Fruit fly (Drosophila melanogaster) whole organism, embryonic: ENCODE results near the gene CCDC151.
A peak's percentile ranks its signal among the peaks of the same experiment; 100 is the strongest.

Source experiments
- Atf-2 ChIP-seq: fragments of 200-800 bp; sonication (Bioruptor generic); optimal IDR thresholded peaks from 2 replicates; lab custom pipeline; 2016; ENCODE audit warnings: missing biosample characterization, missing genetic modification characterization
- Bdp1 ChIP-seq: fragments of 200-800 bp; sonication (Bioruptor generic); optimal IDR thresholded peaks from 3 replicates; lab custom pipeline; 2016; ENCODE audit warnings: missing biosample characterization, missing genetic modification characterization
- CG10462 ChIP-seq: fragments of 200-800 bp; sonication (Bioruptor generic); optimal IDR thresholded peaks from 2 replicates; lab custom pipeline; 2016; ENCODE audit warnings: missing biosample characterization, missing genetic modification characterization
- CG10959 ChIP-seq: fragments of 200-800 bp; sonication (Bioruptor generic); IDR thresholded peaks from 2 replicates; pipeline ENCODE4 v1.3.6; 2022; ENCODE audit warnings: missing biosample characterization, missing genetic modification characterization
- CG12236 ChIP-seq: fragments of 200-800 bp; sonication (Bioruptor generic); optimal IDR thresholded peaks from 2 replicates; lab custom pipeline; 2016; ENCODE audit warnings: missing biosample characterization, missing genetic modification characterization
- CG13296 ChIP-seq: fragments of 200-800 bp; sonication (Bioruptor generic); optimal IDR thresholded peaks from 3 replicates; lab custom pipeline; 2018; ENCODE audit warnings: missing biosample characterization, mild to moderate bottlenecking, missing genetic modification characterization
- CG13424 ChIP-seq: fragments of 200-800 bp; sonication (Bioruptor generic); optimal IDR thresholded peaks from 2 replicates; lab custom pipeline; 2019; ENCODE audit warnings: missing biosample characterization, mild to moderate bottlenecking, missing genetic modification characterization, moderate library complexity
- CG16815 ChIP-seq: fragments of 200-800 bp; sonication (Bioruptor generic); optimal IDR thresholded peaks from 3 replicates; lab custom pipeline; 2017; ENCODE audit warnings: missing biosample characterization, mild to moderate bottlenecking, missing genetic modification characterization
- CG2678 ChIP-seq: fragments of 200-800 bp; sonication (Bioruptor generic); optimal IDR thresholded peaks from 3 replicates; lab custom pipeline; 2019; ENCODE audit warnings: missing biosample characterization, mild to moderate bottlenecking, missing genetic modification characterization, moderate library complexity
- CG2875 ChIP-seq: fragments of 200-800 bp; sonication (Bioruptor generic); optimal IDR thresholded peaks from 2 replicates; lab custom pipeline; 2017; ENCODE audit warnings: missing biosample characterization, mild to moderate bottlenecking, missing genetic modification characterization, missing genetic modification reagents
- CG31224 ChIP-seq: fragments of 200-800 bp; sonication (Bioruptor generic); IDR thresholded peaks from 2 replicates; pipeline ENCODE4 v1.3.6; 2022; ENCODE audit warnings: missing biosample characterization, missing genetic modification characterization
- CG4360 ChIP-seq: fragments of 200-800 bp; sonication (Bioruptor generic); IDR thresholded peaks from 2 replicates; pipeline ENCODE4 v1.3.6; 2022; ENCODE audit warnings: missing biosample characterization, missing genetic modification characterization
- CG43689 ChIP-seq: fragments of 200-800 bp; sonication (Bioruptor generic); IDR thresholded peaks from 2 replicates; pipeline ENCODE4 v1.3.6; 2022; ENCODE audit warnings: missing biosample characterization, missing genetic modification characterization
- CG7963 ChIP-seq: fragments of 200-800 bp; sonication (Bioruptor generic); IDR thresholded peaks from 3 replicates; pipeline ENCODE4 v1.3.6; 2022; ENCODE audit warnings: missing biosample characterization, missing genetic modification characterization; ENCODE audit not compliant: partially characterized antibody
- Dbx ChIP-seq: fragments of 200-800 bp; sonication (Bioruptor generic); IDR thresholded peaks from 3 replicates; pipeline ENCODE4 v1.3.6; 2022; ENCODE audit warnings: missing biosample characterization, missing genetic modification characterization
- Dll ChIP-seq: fragments of 200-800 bp; sonication (Bioruptor generic); IDR thresholded peaks from 4 replicates; pipeline ENCODE4 v1.3.6; 2022; ENCODE audit warnings: missing biosample characterization, missing genetic modification characterization; ENCODE audit not compliant: partially characterized antibody
- Doc3 ChIP-seq: fragments of 200-800 bp; sonication (Bioruptor generic); IDR thresholded peaks from 3 replicates; pipeline ENCODE4 v1.3.6; 2022; ENCODE audit warnings: missing biosample characterization, missing genetic modification characterization; ENCODE audit not compliant: partially characterized antibody
- Fer3 ChIP-seq: fragments of 200-800 bp; sonication (Bioruptor generic); optimal IDR thresholded peaks from 2 replicates; lab custom pipeline; 2018; ENCODE audit warnings: missing biosample characterization, mild to moderate bottlenecking, missing genetic modification characterization, moderate library complexity
- GATAe ChIP-seq: fragments of 200-800 bp; sonication (Bioruptor generic); conservative IDR thresholded peaks from 2 replicates; pipeline ENCODE4 v1.3.6; 2022; ENCODE audit warnings: missing biosample characterization, missing genetic modification characterization
- Gug ChIP-seq: fragments of 200-800 bp; sonication (Bioruptor generic); IDR thresholded peaks from 4 replicates; pipeline ENCODE4 v1.3.6; 2022; ENCODE audit warnings: missing biosample characterization, missing genetic modification characterization
- H15 ChIP-seq: fragments of 200-800 bp; sonication (Bioruptor generic); IDR thresholded peaks from 3 replicates; pipeline ENCODE4 v1.3.6; 2022; ENCODE audit warnings: missing biosample characterization, missing genetic modification characterization
- Lpt ChIP-seq: fragments of >200 bp; optimal IDR thresholded peaks from 2 replicates; lab custom pipeline; 2018; ENCODE audit warnings: missing biosample characterization, missing genetic modification characterization
- MBD-R2 ChIP-seq: fragments of 200-800 bp; sonication (Bioruptor generic); IDR thresholded peaks from 2 replicates; pipeline ENCODE4 v1.3.6; 2022; ENCODE audit warnings: missing biosample characterization, missing genetic modification characterization
- Neu2 ChIP-seq: fragments of 200-800 bp; sonication (Bioruptor generic); optimal IDR thresholded peaks from 3 replicates; lab custom pipeline; 2016; ENCODE audit warnings: missing biosample characterization, missing genetic modification characterization, borderline replicate concordance
- Sox102F ChIP-seq: fragments of 200-800 bp; sonication (Bioruptor generic); optimal IDR thresholded peaks from 2 replicates; lab custom pipeline; 2018; ENCODE audit warnings: missing biosample characterization, mild to moderate bottlenecking, missing genetic modification characterization, moderate library complexity
- ab ChIP-seq: fragments of 200-800 bp; sonication (Bioruptor generic); optimal IDR thresholded peaks from 2 replicates; lab custom pipeline; 2016; ENCODE audit warnings: missing biosample characterization, missing genetic modification characterization
- abd-A ChIP-seq: fragments of 200-800 bp; sonication (Bioruptor generic); optimal IDR thresholded peaks from 3 replicates; lab custom pipeline; 2019; ENCODE audit warnings: missing biosample characterization, mild to moderate bottlenecking, missing genetic modification characterization, moderate library complexity
- al ChIP-seq: fragments of 200-800 bp; sonication (Bioruptor generic); IDR thresholded peaks from 2 replicates; pipeline ENCODE4 v1.3.6; 2022; ENCODE audit warnings: missing biosample characterization, missing genetic modification characterization
- ash1 ChIP-seq: fragments of 200-800 bp; sonication (Bioruptor generic); optimal IDR thresholded peaks from 2 replicates; lab custom pipeline; 2018; ENCODE audit warnings: missing biosample characterization, mild to moderate bottlenecking, missing genetic modification characterization
- cwo ChIP-seq: fragments of 200-800 bp; sonication (Bioruptor generic); optimal IDR thresholded peaks from 3 replicates; lab custom pipeline; 2017; ENCODE audit warnings: missing biosample characterization, missing genetic modification characterization, mild to moderate bottlenecking, moderate library complexity, missing genetic modification reagents
- da ChIP-seq: fragments of 200-800 bp; sonication (Bioruptor generic); optimal IDR thresholded peaks from 2 replicates; lab custom pipeline; 2016; ENCODE audit warnings: missing biosample characterization, missing genetic modification characterization
- fu2 ChIP-seq: fragments of 200-800 bp; sonication (Bioruptor generic); optimal IDR thresholded peaks from 2 replicates; lab custom pipeline; 2016; ENCODE audit warnings: missing biosample characterization, missing genetic modification characterization
- gro ChIP-seq: fragments of 200-800 bp; sonication (Bioruptor generic); optimal IDR thresholded peaks from 2 replicates; lab custom pipeline; 2016; ENCODE audit warnings: missing biosample characterization, missing genetic modification characterization
- gt ChIP-seq: fragments of 200-800 bp; sonication (Bioruptor generic); IDR thresholded peaks from 2 replicates; pipeline ENCODE4 v1.3.6; 2022; ENCODE audit warnings: missing biosample characterization, missing genetic modification characterization
- inv ChIP-seq: fragments of 200-800 bp; sonication (Bioruptor generic); IDR thresholded peaks from 2 replicates; pipeline ENCODE4 v1.3.6; 2022; ENCODE audit warnings: missing biosample characterization, missing genetic modification characterization; ENCODE audit not compliant: partially characterized antibody
- jumu ChIP-seq: fragments of 200-800 bp; sonication (Bioruptor generic); optimal IDR thresholded peaks from 3 replicates; lab custom pipeline; 2016; ENCODE audit warnings: missing biosample characterization, missing genetic modification characterization
- kah ChIP-seq: fragments of 200-800 bp; sonication (Bioruptor generic); optimal IDR thresholded peaks from 2 replicates; lab custom pipeline; 2018; ENCODE audit warnings: missing biosample characterization, mild to moderate bottlenecking, missing genetic modification characterization
- lab ChIP-seq: fragments of 200-800 bp; sonication (Bioruptor generic); optimal IDR thresholded peaks from 3 replicates; lab custom pipeline; 2017; ENCODE audit warnings: missing biosample characterization, missing genetic modification characterization, mild to moderate bottlenecking, moderate library complexity, missing genetic modification reagents
- lbe ChIP-seq: fragments of 200-800 bp; sonication (Bioruptor generic); optimal IDR thresholded peaks from 2 replicates; lab custom pipeline; 2016; ENCODE audit warnings: missing biosample characterization, mild to moderate bottlenecking, missing genetic modification characterization
- mld ChIP-seq: fragments of 200-800 bp; sonication (Bioruptor generic); IDR thresholded peaks from 3 replicates; pipeline ENCODE4 v1.3.6; 2022; ENCODE audit warnings: missing biosample characterization, missing genetic modification characterization; ENCODE audit not compliant: partially characterized antibody
- p53 ChIP-seq: fragments of 200-800 bp; sonication (Bioruptor generic); optimal IDR thresholded peaks from 2 replicates; lab custom pipeline; 2016; ENCODE audit warnings: missing biosample characterization, missing genetic modification characterization
- repo ChIP-seq: fragments of 200-800 bp; sonication (Bioruptor generic); optimal IDR thresholded peaks from 2 replicates; lab custom pipeline; 2016; ENCODE audit warnings: missing biosample characterization, missing genetic modification characterization
- run ChIP-seq: fragments of 200-800 bp; sonication (Bioruptor generic); optimal IDR thresholded peaks from 3 replicates; lab custom pipeline; 2018; ENCODE audit warnings: missing biosample characterization, mild to moderate bottlenecking, missing genetic modification characterization
- sc ChIP-seq, 3 experiments: fragments of >200 bp in 2 of 3; fragments of 200-800 bp in 1 of 3; sonication (Bioruptor generic) in 1 of 3; optimal IDR thresholded peaks; 2 replicates in 2 of 3; 3 replicates in 1 of 3; lab custom pipeline; 2017; ENCODE audit warnings: mild to moderate bottlenecking in 1 of 3, missing biosample characterization in 1 of 3, missing genetic modification characterization in 1 of 3, missing genetic modification reagents in 1 of 3
- sisA ChIP-seq: fragments of 200-800 bp; sonication (Bioruptor generic); IDR thresholded peaks from 2 replicates; pipeline ENCODE4 v1.3.6; 2022; ENCODE audit warnings: missing biosample characterization, missing genetic modification characterization
- ssp ChIP-seq: fragments of 200-800 bp; sonication (Bioruptor generic); IDR thresholded peaks from 2 replicates; pipeline ENCODE4 v1.3.6; 2022; ENCODE audit warnings: missing biosample characterization, missing genetic modification characterization
- tap ChIP-seq: fragments of 200-800 bp; optimal IDR thresholded peaks from 3 replicates; lab custom pipeline; 2019; ENCODE audit warnings: missing biosample characterization, mild to moderate bottlenecking, missing genetic modification characterization, moderate library complexity
- tin ChIP-seq: fragments of 200-800 bp; sonication (Bioruptor generic); optimal IDR thresholded peaks from 3 replicates; lab custom pipeline; 2016; ENCODE audit warnings: missing biosample characterization, missing genetic modification characterization
- trem ChIP-seq: fragments of 200-800 bp; optimal IDR thresholded peaks from 3 replicates; lab custom pipeline; 2019; ENCODE audit warnings: missing biosample characterization, mild to moderate bottlenecking, missing genetic modification characterization, moderate library complexity
- vvl ChIP-seq: fragments of 200-800 bp; sonication (Bioruptor generic); IDR thresholded peaks from 2 replicates; pipeline ENCODE4 v1.3.6; 2022; ENCODE audit warnings: missing biosample characterization, missing genetic modification characterization
- zf30C ChIP-seq: fragments of 200-800 bp; sonication (Bioruptor generic); optimal IDR thresholded peaks from 3 replicates; lab custom pipeline; 2018; ENCODE audit warnings: missing biosample characterization, mild to moderate bottlenecking, missing genetic modification characterization

The CCDC151 gene

dm6 chr3L:11833296-11833717 lies 47.9 kb upstream of the CCDC151 start, which contains the start of gene CycA (continued):
- no peak for TF ChIP-seq Fer3
- no peak for TF ChIP-seq jumu
- TF ChIP-seq CG12236 (GFP tag; lab: Kevin White, UChicago) = no peak
- TF ChIP-seq CG4360 (GFP tag; lab: Robert Waterston, UW) = no peak
- no peak for TF ChIP-seq CG10462 (GFP tag; lab: Kevin White, UChicago)
- no peak for TF ChIP-seq CG10959 (GFP tag; lab: Robert Waterston, UW)
- no peak for TF ChIP-seq CG13424 (tag; lab: Kevin White, UChicago)
- no peak for TF ChIP-seq GATAe (GFP tag; lab: Robert Waterston, UW)
- TF ChIP-seq abd-A (tag; lab: Kevin White, UChicago) = no peak
- no peak for TF ChIP-seq tin
- no peak for TF ChIP-seq ab (GFP tag; lab: Kevin White, UChicago)
- no peak for TF ChIP-seq gt
- TF ChIP-seq Dbx (GFP tag; lab: Robert Waterston, UW) = no peak
- peak; percentile 8 for TF ChIP-seq lbe (GFP tag; lab: Kevin White, UChicago)
- peak; percentile 86 for TF ChIP-seq Dll (GFP tag; lab: Robert Waterston, UW)
- TF ChIP-seq sc (optimal IDR thresholded peaks at IDR 0.05; lab: Kevin White, UChicago) = no peak
- TF ChIP-seq sc (GFP tag; optimal IDR thresholded peaks at IDR 0.05; lab: Kevin White, UChicago) = no peak
- TF ChIP-seq mld (GFP tag; lab: Robert Waterston, UW) = peak; percentile 65
- TF ChIP-seq ash1 (GFP tag; lab: Kevin White, UChicago) = no peak
- TF ChIP-seq CG2678 = no peak
- TF ChIP-seq CG16815 (GFP tag; lab: Kevin White, UChicago) = no peak
- TF ChIP-seq sisA (GFP tag; lab: Robert Waterston, UW) = no peak
- no peak for TF ChIP-seq CG2875 (GFP tag; lab: Kevin White, UChicago)
- TF ChIP-seq al (GFP tag; lab: Robert Waterston, UW) = no peak
- TF ChIP-seq Neu2 (GFP tag; lab: Kevin White, UChicago) = no peak
- TF ChIP-seq vvl (GFP tag; lab: Robert Waterston, UW) = no peak
- no peak for TF ChIP-seq Sox102F (GFP tag; lab: Kevin White, UChicago)
- TF ChIP-seq zf30C (GFP tag; lab: Kevin White, UChicago) = no peak
- no peak for TF ChIP-seq Atf-2 (GFP tag; lab: Kevin White, UChicago)
- TF ChIP-seq kah (GFP tag; lab: Kevin White, UChicago) = no peak
- TF ChIP-seq Bdp1 = no peak
- no peak for TF ChIP-seq cwo (GFP tag; lab: Kevin White, UChicago)
- no peak for TF ChIP-seq Gug (GFP tag; lab: Robert Waterston, UW)
- TF ChIP-seq fu2 = no peak
- no peak for TF ChIP-seq da (GFP tag; lab: Kevin White, UChicago)
- no peak for TF ChIP-seq run (tag; lab: Kevin White, UChicago)
- TF ChIP-seq Lpt (GFP tag; lab: Kevin White, UChicago) = no peak
- no peak for TF ChIP-seq H15 (GFP tag; lab: Robert Waterston, UW)
- peak; percentile 87 for TF ChIP-seq trem (tag; lab: Kevin White, UChicago)
- no peak for TF ChIP-seq tap (tag; lab: Kevin White, UChicago)
- TF ChIP-seq inv (GFP tag; lab: Robert Waterston, UW) = peak; percentile 78
- TF ChIP-seq repo (GFP tag; lab: Kevin White, UChicago) = no peak
- no peak for TF ChIP-seq p53 (GFP tag; lab: Kevin White, UChicago)
- no peak for TF ChIP-seq ssp
- TF ChIP-seq CG7963 (GFP tag; lab: Robert Waterston, UW) = peak; percentile 61; the same call in 1 of the 3 replicates
- no peak for TF ChIP-seq CG31224 (GFP tag; lab: Robert Waterston, UW)
- TF ChIP-seq CG13296 = no peak
- TF ChIP-seq Doc3 = peak; percentile 67
- TF ChIP-seq lab (GFP tag; lab: Kevin White, UChicago) = no peak
- peak; percentile 42 for TF ChIP-seq MBD-R2
- TF ChIP-seq CG43689 = no peak
- peak; percentile 55 for TF ChIP-seq gro (GFP tag; lab: Kevin White, UChicago)
